Fruit fly (Drosophila melanogaster): Measurements from ENCODE around the gene lbe.

DNA sequence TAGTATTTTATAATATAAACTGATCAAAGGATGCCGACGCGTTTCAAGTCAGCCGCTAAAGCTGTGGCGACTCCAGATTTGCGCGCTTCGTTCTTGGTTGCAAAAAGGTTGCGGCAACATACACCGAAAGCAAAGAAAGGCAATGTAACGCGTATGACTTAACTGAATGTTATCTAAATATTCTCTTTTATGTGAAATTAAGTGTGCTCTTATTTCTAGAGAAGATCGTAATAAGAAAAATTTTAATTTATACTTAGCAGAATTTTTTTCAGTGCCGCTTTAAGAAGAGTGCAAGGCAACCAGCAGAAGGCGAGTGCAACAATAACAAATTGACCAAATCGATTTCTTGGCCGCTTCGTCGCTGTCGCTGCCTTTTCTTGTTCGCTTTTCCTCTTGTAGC, 5.8 kb upstream of the lbe start:
- TF ChIP-seq CG8301 (tag; optimal IDR thresholded peaks at IDR 0.05) (no peak), Pif1A (GFP tag; optimal IDR thresholded peaks at IDR 0.05) (peak; percentile 8), rn (GFP tag; IDR thresholded peaks at IDR 0.05) (no peak), EcR (GFP tag; optimal IDR thresholded peaks at IDR 0.05) (no peak), CG34367 (tag; optimal IDR thresholded peaks at IDR 0.05) (peak; percentile 11), CG32121 (GFP tag; IDR thresholded peaks at IDR 0.05) (no peak), CG14655 (GFP tag; optimal IDR thresholded peaks at IDR 0.05) (peak; percentile 36), CG12605 (GFP tag; IDR thresholded peaks at IDR 0.05) (no peak)

All from whole organism, pupa.